Worm (Caenorhabditis elegans): ENCODE measurements around the gene R04B5.7.

DNA sequence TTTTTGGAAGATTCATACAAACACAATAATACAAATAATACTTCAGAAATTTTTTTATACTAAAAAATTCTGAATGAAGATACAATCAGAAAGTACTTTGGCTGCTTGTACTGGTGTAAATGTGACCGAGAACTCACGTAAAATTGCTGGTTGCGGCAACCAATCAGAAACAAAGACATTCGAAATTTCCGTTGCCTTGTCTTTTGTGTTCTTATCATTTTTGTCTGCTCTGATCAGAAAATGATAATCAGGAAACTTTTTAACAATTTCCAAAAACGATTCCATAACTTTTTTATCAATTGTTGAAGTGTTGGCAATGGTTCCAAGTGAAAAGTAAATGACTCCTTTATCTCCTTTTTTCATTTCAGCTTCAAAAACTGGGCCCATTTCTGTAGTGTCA lies 6.6 kb upstream of the R04B5.7 start:
- TF ChIP-seq aly-2 (tag; optimal IDR thresholded peaks at IDR 0.05) (no peak), unc-39 (tag; optimal IDR thresholded peaks at IDR 0.05) (no peak), ztf-4 (tag; optimal IDR thresholded peaks at IDR 0.05) (no peak), R02D3.7 (tag; optimal IDR thresholded peaks at IDR 0.05) (no peak)
